Worm (Caenorhabditis elegans): ENCODE data around the gene F55G1.15.

DNA sequence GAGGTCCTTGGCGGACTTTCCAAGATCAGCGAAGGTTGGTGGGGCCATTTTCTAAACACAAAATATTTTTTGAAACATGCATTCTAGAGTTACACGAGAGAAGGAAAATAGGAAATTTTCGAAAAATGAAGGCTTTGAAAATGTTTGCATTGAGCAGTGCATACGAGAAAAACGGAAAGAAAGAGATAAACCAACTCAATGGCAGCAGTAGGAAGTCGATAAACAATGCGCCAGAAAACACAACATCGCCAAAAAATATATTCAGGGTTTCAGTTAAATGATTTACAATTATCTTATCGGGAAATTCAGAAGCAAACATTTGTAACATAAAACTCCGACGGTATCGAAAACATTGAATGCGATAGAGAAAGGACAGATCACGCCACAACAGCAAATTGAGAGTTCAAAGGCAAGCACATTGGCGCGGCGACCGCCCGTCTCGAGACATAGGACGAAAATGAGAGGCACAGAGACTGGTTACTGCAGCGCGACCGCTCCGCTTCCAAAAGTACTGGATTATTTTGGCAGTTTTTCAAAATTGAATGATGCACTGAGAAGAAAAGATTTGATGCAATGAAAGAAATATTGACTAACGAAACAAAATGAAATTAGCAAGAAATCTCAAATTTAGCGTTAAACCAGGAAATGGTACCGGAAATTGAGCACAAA is 6.7 kb upstream of the F55G1.15 start, which contains the start of the genes vdac-1 and R05G6.5:
- TF ChIP-seq W03F9.2 (tag; optimal IDR thresholded peaks at IDR 0.05) (no peak), him-1 (tag; optimal IDR thresholded peaks at IDR 0.05) (no peak)

Measured in whole organism, L4/young adult.